Worm (Caenorhabditis elegans): ENCODE data around the gene grd-8.

Gene grd-8

ce11 chrV:7804801-7805163, 37.5 kb upstream of the grd-8 start, which contains the start of gene xpo-1:
Gene xpo-1 (plus strand): TSS chrV:7805064.
- TF ChIP-seq sma-9 (GFP tag; optimal IDR thresholded peaks at IDR 0.05) (no peak), sma-9 (tag; optimal IDR thresholded peaks at IDR 0.05) (no peak), ztf-4 (tag; optimal IDR thresholded peaks at IDR 0.05) (no peak), mab-5 (tag; optimal IDR thresholded peaks at IDR 0.05) (no peak)

DNA sequence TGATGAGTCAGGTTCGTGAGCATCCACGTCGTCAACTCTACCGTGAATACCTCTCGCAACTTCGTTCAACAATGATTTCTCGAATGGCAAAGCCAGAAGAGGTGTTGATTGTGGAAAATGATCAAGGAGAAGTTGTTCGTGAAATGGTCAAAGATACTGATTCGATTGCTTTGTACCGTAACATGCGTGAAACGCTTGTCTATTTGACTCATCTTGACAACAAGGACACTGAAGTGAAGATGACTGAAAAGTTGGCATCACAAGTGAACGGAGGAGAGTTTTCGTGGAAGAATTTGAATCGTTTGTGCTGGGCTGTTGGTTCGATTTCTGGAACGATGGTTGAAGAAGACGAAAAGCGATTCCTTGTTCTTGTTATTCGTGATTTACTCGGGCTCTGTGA, 35.7 kb upstream of the grd-8 start:
- TF ChIP-seq mdl-1 (tag; optimal IDR thresholded peaks at IDR 0.05) = no peak
- TF ChIP-seq ama-1 (optimal IDR thresholded peaks at IDR 0.05) = peak; percentile 17

- TF ChIP-seq nhr-77 (tag; optimal IDR thresholded peaks at IDR 0.05) (no peak), nhr-237 (tag; optimal IDR thresholded peaks at IDR 0.05) (no peak), nhr-23 (tag; optimal IDR thresholded peaks at IDR 0.05) (no peak), nhr-6 (tag; optimal IDR thresholded peaks at IDR 0.05) (no peak), zag-1 (tag; optimal IDR thresholded peaks at IDR 0.05) (no peak), ztf-4 (tag; optimal IDR thresholded peaks at IDR 0.05) (no peak), mbf-1 (tag; optimal IDR thresholded peaks at IDR 0.05) (no peak), ama-1 (optimal IDR thresholded peaks at IDR 0.05) (no peak), unc-55 (GFP tag; optimal IDR thresholded peaks at IDR 0.05) (no peak), blmp-1 (tag; optimal IDR thresholded peaks at IDR 0.05; ENCODE audit: insufficient read depth) (no peak), mdl-1 (tag; optimal IDR thresholded peaks at IDR 0.05) (no peak), nhr-10 (tag; optimal IDR thresholded peaks at IDR 0.05) (no peak)
These were observed 33.9 kb upstream of the grd-8 start for ce11 chrV:7808444-7808843.

DNA sequence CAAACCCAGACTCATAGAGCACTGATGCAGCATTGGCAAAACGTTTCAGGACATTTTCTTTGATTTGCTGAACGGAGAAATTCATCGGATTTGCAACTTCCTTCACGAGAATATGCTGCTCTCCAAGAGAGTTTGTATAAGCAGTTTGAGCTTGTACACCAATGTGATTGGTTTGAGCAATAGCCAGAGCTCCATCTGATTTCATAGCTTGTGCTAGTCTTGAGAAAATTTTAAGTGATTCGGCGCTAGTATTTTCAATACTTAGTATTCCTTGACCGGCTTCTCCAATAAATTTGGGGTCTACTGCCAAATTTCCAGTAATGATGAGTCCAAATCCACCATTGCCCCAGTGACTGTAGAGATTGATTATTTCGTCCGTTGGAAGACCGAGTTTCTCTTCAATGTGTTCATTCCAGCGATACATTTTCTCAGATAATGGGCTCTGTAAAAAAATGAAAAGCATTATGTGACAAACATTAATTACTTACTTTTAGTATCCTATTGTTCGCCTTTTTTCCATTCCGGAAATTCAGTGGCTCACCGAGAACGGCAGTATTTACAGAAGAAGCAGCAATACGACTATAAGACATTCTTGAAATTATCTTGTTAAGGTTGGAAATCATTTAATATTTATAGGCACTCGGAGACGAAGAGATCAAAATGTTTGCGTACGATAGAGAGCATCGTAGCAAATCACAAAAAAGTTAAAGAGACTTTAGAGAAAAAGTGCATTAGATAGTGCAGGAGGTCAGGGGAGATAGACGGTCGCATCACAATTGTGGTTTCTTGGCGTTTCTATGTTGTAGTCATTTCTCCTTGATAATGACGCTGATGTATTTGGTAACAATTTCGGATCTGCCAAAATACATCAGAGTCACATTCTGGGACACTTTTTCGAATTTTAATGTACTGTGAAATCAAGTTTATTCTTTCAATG, 32.7 kb upstream of the grd-8 start, which contains the start of gene ZK742.3:
TSS of gene ZK742.3 (minus strand) at position 593 of the 937 bp plus-strand sequence.
- no peak for TF ChIP-seq ZK546.5 (tag; optimal IDR thresholded peaks at IDR 0.05)
- no peak for TF ChIP-seq elt-3 (tag; optimal IDR thresholded peaks at IDR 0.05)
- peak; percentile 47 for TF ChIP-seq sma-9 (GFP tag; optimal IDR thresholded peaks at IDR 0.05)
- no peak for TF ChIP-seq sma-9 (tag; optimal IDR thresholded peaks at IDR 0.05)
- TF ChIP-seq nhr-21 (tag; optimal IDR thresholded peaks at IDR 0.05) = no peak
- TF ChIP-seq C34F6.9 (tag; optimal IDR thresholded peaks at IDR 0.05) = no peak
- peak; percentile 12 for TF ChIP-seq nhr-129 (tag; optimal IDR thresholded peaks at IDR 0.05)
- TF ChIP-seq mbf-1 (tag; optimal IDR thresholded peaks at IDR 0.05) = no peak
- peak; percentile 19 for TF ChIP-seq crh-2 (tag; optimal IDR thresholded peaks at IDR 0.05)
- TF ChIP-seq unc-39 (tag; optimal IDR thresholded peaks at IDR 0.05) = no peak
- peak; percentile 65 for TF ChIP-seq fos-1 (tag; optimal IDR thresholded peaks at IDR 0.05)

DNA sequence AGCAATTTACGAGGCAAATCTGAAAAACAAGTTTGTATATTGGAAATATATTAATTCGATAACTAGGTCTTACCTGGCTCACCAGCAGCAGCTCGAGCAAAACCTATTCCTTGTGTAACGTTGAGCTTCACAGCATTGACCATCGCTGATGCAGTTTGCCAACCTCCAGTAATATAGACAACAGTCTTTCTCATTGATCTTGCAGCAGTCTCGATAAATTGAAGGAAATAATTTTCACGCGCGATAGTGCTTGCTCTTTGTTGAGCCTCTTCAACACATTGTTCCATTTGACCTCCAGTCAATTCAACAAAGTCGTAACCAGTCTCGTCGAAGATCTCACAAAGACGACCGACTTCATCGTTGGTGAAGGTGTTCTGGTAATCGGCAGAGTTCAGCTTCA, 31.7 kb upstream of the grd-8 start:
- TF ChIP-seq alr-1 (tag; optimal IDR thresholded peaks at IDR 0.05) (no peak), sma-9 (GFP tag; optimal IDR thresholded peaks at IDR 0.05) (no peak), sma-9 (tag; optimal IDR thresholded peaks at IDR 0.05) (no peak), fos-1 (tag; optimal IDR thresholded peaks at IDR 0.05) (no peak), lsy-2 (tag; optimal IDR thresholded peaks at IDR 0.05) (no peak), sma-3 (GFP tag; optimal IDR thresholded peaks at IDR 0.05) (no peak), blmp-1 (tag; optimal IDR thresholded peaks at IDR 0.05; ENCODE audit: insufficient read depth) (no peak), unc-62 (GFP tag; optimal IDR thresholded peaks at IDR 0.05) (no peak), skn-1 (tag; optimal IDR thresholded peaks at IDR 0.05) (no peak), mbf-1 (tag; optimal IDR thresholded peaks at IDR 0.05) (no peak), ztf-11 (tag; optimal IDR thresholded peaks at IDR 0.05) (no peak), unc-39 (tag; optimal IDR thresholded peaks at IDR 0.05) (no peak), ztf-1 (GFP tag; conservative IDR thresholded peaks at IDR 0.05) (no peak), nhr-12 (tag; optimal IDR thresholded peaks at IDR 0.05) (no peak), nhr-21 (tag; optimal IDR thresholded peaks at IDR 0.05) (no peak), C34F6.9 (tag; optimal IDR thresholded peaks at IDR 0.05) (no peak), zag-1 (tag; optimal IDR thresholded peaks at IDR 0.05) (no peak), dmd-4 (tag; optimal IDR thresholded peaks at IDR 0.05) (no peak)

All from whole organism, L2 larva.